Worm (Caenorhabditis elegans) whole organism, mixed stage, embryonic: ENCODE measurements around the gene aptf-1.

Experiments used
- bed-3 ChIP-seq: fragments of 200-800 bp; sonication (Bioruptor generic); optimal IDR thresholded peaks from 3 replicates; lab custom pipeline; 2018; ENCODE audit warnings: mild to moderate bottlenecking, missing genetic modification characterization, moderate library complexity, missing compliant biosample characterization
- blmp-1 ChIP-seq: fragments of 150-350 bp; optimal IDR thresholded peaks from 2 replicates; lab custom pipeline; 2014; ENCODE audit warnings: missing biosample characterization, missing genetic modification characterization
- ceh-43 ChIP-seq: fragments of 200-800 bp; sonication (Bioruptor generic); optimal IDR thresholded peaks from 2 replicates; lab custom pipeline; 2018; ENCODE audit warnings: mild to moderate bottlenecking, missing genetic modification characterization, moderate library complexity, missing compliant biosample characterization
- elt-3 ChIP-seq: fragments of 150-350 bp; optimal IDR thresholded peaks from 2 replicates; lab custom pipeline; 2014; ENCODE audit warnings: missing biosample characterization, missing genetic modification characterization
- flh-1 ChIP-seq: fragments of 200-800 bp; sonication (Bioruptor generic); optimal IDR thresholded peaks from 2 replicates; lab custom pipeline; 2018; ENCODE audit warnings: mild to moderate bottlenecking, missing genetic modification characterization, moderate library complexity, missing compliant biosample characterization
- lsy-2 ChIP-seq: fragments of 150-350 bp; optimal IDR thresholded peaks from 2 replicates; lab custom pipeline; 2014; ENCODE audit warnings: missing biosample characterization, missing genetic modification characterization
- mep-1 ChIP-seq: fragments of 150-350 bp; optimal IDR thresholded peaks from 2 replicates; lab custom pipeline; 2017; ENCODE audit warnings: missing biosample characterization, missing genetic modification reagents, missing genetic modification characterization, inconsistent platforms
- nhr-12 ChIP-seq: fragments of 150-350 bp; optimal IDR thresholded peaks from 2 replicates; lab custom pipeline; 2014; ENCODE audit warnings: missing biosample characterization, missing genetic modification characterization
- snpc-4 ChIP-seq: fragments of 150-350 bp; optimal IDR thresholded peaks from 2 replicates; lab custom pipeline; 2014; ENCODE audit warnings: missing biosample characterization, missing genetic modification characterization
- ztf-11 ChIP-seq: fragments of 150-350 bp; optimal IDR thresholded peaks from 2 replicates; lab custom pipeline; 2014; ENCODE audit warnings: missing biosample characterization, missing genetic modification characterization

ce11 chrII:6441128-6441527 is 13.6 kb upstream of the aptf-1 start, which contains the start of gene cutl-16:
- TF ChIP-seq mep-1 (tag; lab: Kevin White, UChicago): no peak
- TF ChIP-seq elt-3 (tag; lab: Kevin White, UChicago): no peak
- TF ChIP-seq nhr-12 (tag; lab: Kevin White, UChicago): no peak
- no peak for TF ChIP-seq bed-3
- no peak for TF ChIP-seq blmp-1 (tag; lab: Kevin White, UChicago)
- TF ChIP-seq lsy-2 (tag; lab: Kevin White, UChicago): no peak
- TF ChIP-seq ceh-43 (GFP tag; lab: Kevin White, UChicago): no peak
- no peak for TF ChIP-seq flh-1 (GFP tag; lab: Kevin White, UChicago)
- no peak for TF ChIP-seq snpc-4 (tag; lab: Kevin White, UChicago)
- no peak for TF ChIP-seq ztf-11
